Fruit fly (Drosophila melanogaster) whole organism, adult: ENCODE measurements around the gene CG11584.

Experiments
- CG11617 ChIP-seq: fragments of 200-800 bp; sonication (Bioruptor generic); optimal IDR thresholded peaks from 2 replicates; lab custom pipeline; 2017; ENCODE audit warnings: mild to moderate bottlenecking, missing biosample characterization, missing genetic modification reagents, missing genetic modification characterization
- CG1620 ChIP-seq: fragments of 200-800 bp; sonication (Bioruptor generic); optimal IDR thresholded peaks from 2 replicates; lab custom pipeline; 2016; ENCODE audit warnings: missing biosample characterization, missing genetic modification characterization
- CG33017 ChIP-seq: fragments of 200-800 bp; sonication (Bioruptor generic); optimal IDR thresholded peaks from 2 replicates; lab custom pipeline; 2018; ENCODE audit warnings: missing biosample characterization, mild to moderate bottlenecking, missing genetic modification characterization, moderate library complexity
- Clk ChIP-seq: fragments of 200-800 bp; sonication (Bioruptor generic); optimal IDR thresholded peaks from 2 replicates; lab custom pipeline; 2017; ENCODE audit warnings: missing biosample characterization, missing genetic modification characterization
- Crg-1 ChIP-seq: fragments of 200-800 bp; sonication (Bioruptor generic); optimal IDR thresholded peaks from 2 replicates; lab custom pipeline; 2016; ENCODE audit warnings: missing biosample characterization, missing genetic modification characterization
- bab1 ChIP-seq: fragments of 200-800 bp; sonication (Bioruptor generic); optimal IDR thresholded peaks from 3 replicates; lab custom pipeline; 2019; ENCODE audit warnings: missing biosample characterization, mild to moderate bottlenecking, missing genetic modification characterization, moderate library complexity
- cic ChIP-seq: fragments of 200-800 bp; sonication (Bioruptor generic); optimal IDR thresholded peaks from 2 replicates; lab custom pipeline; 2017; ENCODE audit warnings: missing biosample characterization, mild to moderate bottlenecking, missing genetic modification characterization, moderate library complexity
- kay ChIP-seq: fragments of 200-800 bp; sonication (Bioruptor generic); peaks from one replicate; lab custom pipeline; 2016; ENCODE audit warnings: missing biosample characterization, missing genetic modification characterization, borderline replicate concordance
- pad ChIP-seq: fragments of 200-800 bp; sonication (Bioruptor generic); optimal IDR thresholded peaks from 3 replicates; lab custom pipeline; 2017; ENCODE audit warnings: missing biosample characterization, missing genetic modification characterization, mild to moderate bottlenecking, moderate library complexity, missing genetic modification reagents
- toe ChIP-seq: fragments of 200-800 bp; sonication (Bioruptor generic); optimal IDR thresholded peaks from 2 replicates; lab custom pipeline; 2016; ENCODE audit warnings: missing biosample characterization, missing genetic modification characterization

DNA sequence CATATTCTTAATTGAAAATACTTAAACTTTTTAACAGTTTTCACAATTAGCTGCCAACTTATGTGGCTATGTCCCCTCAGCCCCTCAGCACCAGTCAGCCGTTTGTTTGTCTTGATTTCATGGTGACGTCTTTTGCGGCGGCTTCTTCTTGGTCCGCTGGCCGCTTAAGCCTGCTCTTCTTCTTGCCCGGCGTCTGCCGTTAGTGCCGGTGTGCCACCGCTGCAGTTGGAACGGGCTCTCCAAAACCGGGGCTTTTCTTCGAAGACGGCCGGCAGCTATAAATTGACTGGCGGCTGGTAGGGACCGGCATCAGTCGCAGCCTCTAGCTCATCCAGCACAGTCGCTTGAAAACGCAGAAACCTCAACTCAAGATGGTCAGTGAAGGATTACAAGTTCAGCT, 6.4 kb upstream of the CG11584 start, which contains the start of gene CG1368:
- TF ChIP-seq CG33017 (tag; lab: Kevin White, UChicago) (no peak), cic (no peak), toe (GFP tag; lab: Kevin White, UChicago) (no peak), bab1 (GFP tag; lab: Kevin White, UChicago) (no peak), kay (GFP tag; lab: Kevin White, UChicago) (no peak), Crg-1 (GFP tag; lab: Kevin White, UChicago) (no peak), CG1620 (GFP tag; lab: Kevin White, UChicago) (no peak), CG11617 (GFP tag; lab: Kevin White, UChicago) (no peak), pad (GFP tag; lab: Kevin White, UChicago) (no peak), Clk (GFP tag; lab: Kevin White, UChicago) (no peak)
